Fruit fly (Drosophila melanogaster) whole organism, adult: ENCODE data around the gene RpS28b.
A peak's percentile ranks its signal among the peaks of the same experiment; 100 is the strongest.

ENCODE experiments used
- CG11617 ChIP-seq: fragments of 200-800 bp; sonication (Bioruptor generic); optimal IDR thresholded peaks from 2 replicates; lab custom pipeline; 2017; ENCODE audit warnings: mild to moderate bottlenecking, missing biosample characterization, missing genetic modification reagents, missing genetic modification characterization
- CG12768 ChIP-seq: fragments of 200-800 bp; sonication (Bioruptor generic); optimal IDR thresholded peaks from 2 replicates; lab custom pipeline; 2017; ENCODE audit warnings: missing biosample characterization, missing genetic modification characterization, mild to moderate bottlenecking, moderate library complexity, missing genetic modification reagents
- CG14711 ChIP-seq: fragments of 200-800 bp; sonication (Bioruptor generic); optimal IDR thresholded peaks from 2 replicates; lab custom pipeline; 2018; ENCODE audit warnings: missing biosample characterization, mild to moderate bottlenecking, missing genetic modification characterization, moderate library complexity
- CG1620 ChIP-seq: fragments of 200-800 bp; sonication (Bioruptor generic); optimal IDR thresholded peaks from 2 replicates; lab custom pipeline; 2016; ENCODE audit warnings: missing biosample characterization, missing genetic modification characterization
- CG33017 ChIP-seq: fragments of 200-800 bp; sonication (Bioruptor generic); optimal IDR thresholded peaks from 2 replicates; lab custom pipeline; 2018; ENCODE audit warnings: missing biosample characterization, mild to moderate bottlenecking, missing genetic modification characterization, moderate library complexity
- CG5204 ChIP-seq: fragments of 200-800 bp; sonication (Bioruptor generic); optimal IDR thresholded peaks from 2 replicates; lab custom pipeline; 2016; ENCODE audit warnings: missing biosample characterization, missing genetic modification characterization
- CG7045 ChIP-seq: fragments of 200-800 bp; sonication (Bioruptor generic); optimal IDR thresholded peaks from 2 replicates; lab custom pipeline; 2017; ENCODE audit warnings: missing biosample characterization, mild to moderate bottlenecking, missing genetic modification characterization
- CG7101 ChIP-seq: fragments of 200-800 bp; sonication (Bioruptor generic); optimal IDR thresholded peaks from 2 replicates; lab custom pipeline; 2018; ENCODE audit warnings: missing biosample characterization, mild to moderate bottlenecking, missing genetic modification characterization, moderate library complexity
- Clk ChIP-seq: fragments of 200-800 bp; sonication (Bioruptor generic); optimal IDR thresholded peaks from 2 replicates; lab custom pipeline; 2017; ENCODE audit warnings: missing biosample characterization, missing genetic modification characterization
- Crg-1 ChIP-seq: fragments of 200-800 bp; sonication (Bioruptor generic); optimal IDR thresholded peaks from 2 replicates; lab custom pipeline; 2016; ENCODE audit warnings: missing biosample characterization, missing genetic modification characterization
- Hr96 ChIP-seq: fragments of 200-800 bp; sonication (Bioruptor generic); optimal IDR thresholded peaks from 2 replicates; lab custom pipeline; 2016; ENCODE audit warnings: missing biosample characterization, missing genetic modification characterization
- Mnt ChIP-seq: fragments of 200-800 bp; sonication (Bioruptor generic); optimal IDR thresholded peaks from 2 replicates; lab custom pipeline; 2016; ENCODE audit warnings: missing biosample characterization, mild to moderate bottlenecking, missing genetic modification characterization
- bab1 ChIP-seq: fragments of 200-800 bp; sonication (Bioruptor generic); optimal IDR thresholded peaks from 3 replicates; lab custom pipeline; 2019; ENCODE audit warnings: missing biosample characterization, mild to moderate bottlenecking, missing genetic modification characterization, moderate library complexity
- cic ChIP-seq: fragments of 200-800 bp; sonication (Bioruptor generic); optimal IDR thresholded peaks from 2 replicates; lab custom pipeline; 2017; ENCODE audit warnings: missing biosample characterization, mild to moderate bottlenecking, missing genetic modification characterization, moderate library complexity
- cnc ChIP-seq, 2 experiments: fragments of >200 bp; optimal IDR thresholded peaks; 2 replicates each; lab custom pipeline; 2017
- kay ChIP-seq: fragments of 200-800 bp; sonication (Bioruptor generic); peaks from one replicate; lab custom pipeline; 2016; ENCODE audit warnings: missing biosample characterization, missing genetic modification characterization, borderline replicate concordance
- ovo ChIP-seq: fragments of 200-800 bp; sonication (Bioruptor generic); optimal IDR thresholded peaks from 2 replicates; lab custom pipeline; 2016; ENCODE audit warnings: missing biosample characterization, missing genetic modification characterization
- pad ChIP-seq: fragments of 200-800 bp; sonication (Bioruptor generic); optimal IDR thresholded peaks from 3 replicates; lab custom pipeline; 2017; ENCODE audit warnings: missing biosample characterization, missing genetic modification characterization, mild to moderate bottlenecking, moderate library complexity, missing genetic modification reagents
- tj ChIP-seq: fragments of 200-800 bp; sonication (Bioruptor generic); optimal IDR thresholded peaks from 3 replicates; lab custom pipeline; 2017; ENCODE audit warnings: missing biosample characterization, mild to moderate bottlenecking, missing genetic modification characterization, moderate library complexity
- toe ChIP-seq: fragments of 200-800 bp; sonication (Bioruptor generic); optimal IDR thresholded peaks from 2 replicates; lab custom pipeline; 2016; ENCODE audit warnings: missing biosample characterization, missing genetic modification characterization

RpS28b gene

DNA sequence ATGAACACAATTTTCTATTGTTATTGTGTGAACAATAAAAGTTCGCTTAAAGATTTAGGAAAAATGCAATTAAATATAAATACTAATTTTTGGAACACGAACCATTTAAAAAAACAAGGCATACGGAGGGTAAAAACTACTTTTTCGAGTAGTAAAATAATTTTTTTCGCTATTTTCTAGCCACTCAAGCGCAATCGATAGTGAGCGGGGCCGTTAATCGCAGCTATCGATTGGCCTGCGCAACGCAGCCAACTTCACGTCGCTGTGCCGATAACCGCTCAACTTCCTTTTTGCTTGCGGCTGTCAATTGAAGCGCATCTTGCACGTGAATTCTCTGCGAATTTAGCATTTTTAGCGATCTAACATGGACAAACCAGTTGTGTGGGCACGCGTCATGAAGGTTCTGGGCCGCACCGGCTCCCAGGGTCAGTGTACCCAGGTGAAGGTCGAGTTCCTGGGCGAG is at the start of gene RpS28b:
Gene RpS28b (plus strand): TSS at position 278 of the 463 bp plus-strand sequence.
- TF ChIP-seq CG33017 (tag; lab: Kevin White, UChicago): peak; percentile 58
- peak; percentile 3 for TF ChIP-seq Clk (GFP tag; lab: Kevin White, UChicago)
- TF ChIP-seq cic (GFP tag; lab: Kevin White, UChicago): peak; percentile 44
- peak; percentile 98 for TF ChIP-seq CG1620 (GFP tag; lab: Kevin White, UChicago)
- peak; percentile 98 for TF ChIP-seq Hr96
- TF ChIP-seq ovo: peak; percentile 98
- peak; percentile 74 for TF ChIP-seq CG12768
- TF ChIP-seq pad (GFP tag; lab: Kevin White, UChicago): peak; percentile 88
- no peak for TF ChIP-seq kay (GFP tag; lab: Kevin White, UChicago)
- no peak for TF ChIP-seq cnc (optimal IDR thresholded peaks at IDR 0.05; lab: Kevin White, UChicago)
- TF ChIP-seq tj (GFP tag; lab: Kevin White, UChicago): peak; percentile 84
- TF ChIP-seq Crg-1: peak; percentile 92
- peak; percentile 41 for TF ChIP-seq toe
- TF ChIP-seq Mnt (GFP tag; lab: Kevin White, UChicago): peak; percentile 95
- peak; percentile 63 for TF ChIP-seq CG7045
- TF ChIP-seq CG11617 (GFP tag; lab: Kevin White, UChicago): peak; percentile 94
- peak; percentile 92 for TF ChIP-seq bab1 (GFP tag; lab: Kevin White, UChicago)
- peak; percentile 94 for TF ChIP-seq CG7101 (tag; lab: Kevin White, UChicago)
- TF ChIP-seq CG5204 (GFP tag; lab: Kevin White, UChicago): peak; percentile 47
- peak; percentile 62 for TF ChIP-seq CG14711

DNA sequence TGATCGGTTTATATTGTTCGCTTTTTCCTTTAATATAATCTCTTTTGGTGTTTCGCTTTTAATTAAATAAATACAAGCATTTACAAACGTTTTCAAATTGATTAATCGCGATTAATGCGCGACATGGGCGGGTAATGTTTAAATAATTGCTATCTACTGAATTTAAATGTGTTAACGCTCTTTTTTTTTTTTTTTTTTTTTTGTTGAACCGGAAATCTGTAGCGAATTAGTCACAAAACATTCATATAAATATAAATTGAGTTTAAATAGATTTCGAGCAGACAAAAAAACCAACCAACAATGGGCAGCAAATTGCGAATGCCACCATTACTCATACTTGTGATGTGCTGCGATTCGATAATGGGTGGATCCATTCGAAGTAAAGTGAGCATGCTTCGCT is 43.2 kb upstream of the RpS28b start, which contains the start of gene CG34028:
Gene CG34028 (plus strand): TSS at position 301 of the 400 bp plus-strand sequence.
- TF ChIP-seq CG5204 (GFP tag; lab: Kevin White, UChicago): no peak
- no peak for TF ChIP-seq CG14711
- TF ChIP-seq toe: no peak
- TF ChIP-seq CG7101 (tag; lab: Kevin White, UChicago): no peak
- no peak for TF ChIP-seq CG7045
- TF ChIP-seq kay (GFP tag; lab: Kevin White, UChicago): no peak
- TF ChIP-seq CG11617 (GFP tag; lab: Kevin White, UChicago): no peak

DNA sequence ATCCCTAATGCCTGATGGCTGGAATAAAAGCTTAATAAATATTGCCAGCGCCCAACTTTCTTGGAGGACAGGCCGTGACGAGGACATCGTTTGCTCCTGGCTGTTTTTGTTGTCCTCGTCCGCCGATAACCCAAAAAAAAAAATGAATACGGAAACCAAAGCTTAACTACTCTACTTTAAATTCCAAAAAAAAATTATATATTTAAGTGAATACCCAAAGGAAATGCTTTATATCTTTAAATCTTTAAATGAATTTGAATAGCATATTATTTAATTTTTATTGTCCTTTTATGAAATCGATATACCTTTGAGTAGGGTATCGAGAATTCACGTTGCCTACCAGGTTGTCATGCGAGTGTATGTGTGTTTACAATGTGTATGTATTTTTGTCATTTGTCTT is 34.2 kb upstream of the RpS28b start:
- TF ChIP-seq CG7045: no peak
- no peak for TF ChIP-seq CG7101 (tag; lab: Kevin White, UChicago)
- TF ChIP-seq pad (GFP tag; lab: Kevin White, UChicago): no peak
- TF ChIP-seq tj (GFP tag; lab: Kevin White, UChicago): no peak
- TF ChIP-seq Mnt (GFP tag; lab: Kevin White, UChicago): no peak
- TF ChIP-seq Crg-1: no peak
- no peak for TF ChIP-seq CG33017 (tag; lab: Kevin White, UChicago)
- TF ChIP-seq cic (GFP tag; lab: Kevin White, UChicago): no peak
- TF ChIP-seq CG14711: no peak
- TF ChIP-seq CG12768: no peak
- no peak for TF ChIP-seq Clk (GFP tag; lab: Kevin White, UChicago)
- no peak for TF ChIP-seq cnc (optimal IDR thresholded peaks at IDR 0.05; lab: Kevin White, UChicago)

DNA sequence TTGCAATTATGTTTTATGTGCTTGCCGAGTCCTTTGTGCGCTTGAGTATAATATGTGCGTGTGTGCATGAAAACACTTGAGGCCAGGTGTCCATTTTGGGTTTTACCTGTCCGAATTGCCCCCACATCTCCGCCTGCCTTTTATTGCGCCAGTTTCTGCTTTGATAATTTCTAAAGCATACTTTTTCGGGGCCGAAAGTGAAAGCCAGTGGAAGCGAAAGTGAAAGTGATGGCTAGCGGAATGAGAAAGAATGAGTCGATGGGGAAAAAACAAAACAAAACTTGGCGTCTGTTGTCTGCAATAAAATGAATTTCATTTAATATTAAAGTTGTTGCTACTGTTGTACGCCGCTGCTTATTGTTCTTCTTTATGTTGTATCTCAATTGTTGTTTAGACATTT is 30.9 kb upstream of the RpS28b start:
- TF ChIP-seq CG11617 (GFP tag; lab: Kevin White, UChicago) (no peak), CG5204 (GFP tag; lab: Kevin White, UChicago) (no peak), Hr96 (no peak), pad (GFP tag; lab: Kevin White, UChicago) (no peak), bab1 (GFP tag; lab: Kevin White, UChicago) (no peak), tj (GFP tag; lab: Kevin White, UChicago) (no peak), CG7101 (tag; lab: Kevin White, UChicago) (no peak)

- TF ChIP-seq cnc (optimal IDR thresholded peaks at IDR 0.05; lab: Kevin White, UChicago): no peak
- TF ChIP-seq kay (GFP tag; lab: Kevin White, UChicago): no peak
- TF ChIP-seq Mnt (GFP tag; lab: Kevin White, UChicago): no peak
- TF ChIP-seq CG33017 (tag; lab: Kevin White, UChicago): no peak
- TF ChIP-seq CG5204 (GFP tag; lab: Kevin White, UChicago): no peak
- no peak for TF ChIP-seq CG14711
- no peak for TF ChIP-seq ovo
- TF ChIP-seq CG1620 (GFP tag; lab: Kevin White, UChicago): no peak
- TF ChIP-seq CG11617 (GFP tag; lab: Kevin White, UChicago): no peak
- no peak for TF ChIP-seq pad (GFP tag; lab: Kevin White, UChicago)
- TF ChIP-seq CG12768: no peak
- no peak for TF ChIP-seq CG7045
- TF ChIP-seq tj (GFP tag; lab: Kevin White, UChicago): no peak
- TF ChIP-seq bab1 (GFP tag; lab: Kevin White, UChicago): no peak
- no peak for TF ChIP-seq toe
Measured at dm6 chrX:9531869-9532268, 22.6 kb upstream of the RpS28b start.

dm6 chrX:9532453-9532852 is 22.0 kb upstream of the RpS28b start:
- TF ChIP-seq CG7101 (tag; lab: Kevin White, UChicago): no peak
- no peak for TF ChIP-seq CG7045
- TF ChIP-seq Hr96: no peak
- TF ChIP-seq cnc (optimal IDR thresholded peaks at IDR 0.05; lab: Kevin White, UChicago): no peak
- TF ChIP-seq CG12768: no peak
- TF ChIP-seq CG14711: no peak
- TF ChIP-seq bab1 (GFP tag; lab: Kevin White, UChicago): no peak
- TF ChIP-seq CG1620 (GFP tag; lab: Kevin White, UChicago): no peak
- TF ChIP-seq CG5204 (GFP tag; lab: Kevin White, UChicago): no peak
- no peak for TF ChIP-seq Crg-1
- no peak for TF ChIP-seq Mnt (GFP tag; lab: Kevin White, UChicago)
- TF ChIP-seq toe: no peak
- TF ChIP-seq CG11617 (GFP tag; lab: Kevin White, UChicago): no peak
- TF ChIP-seq CG33017 (tag; lab: Kevin White, UChicago): no peak
- TF ChIP-seq cic (GFP tag; lab: Kevin White, UChicago): no peak
